Fruit fly (Drosophila melanogaster): ENCODE data around the gene cal1.
A peak's percentile ranks its signal among the peaks of the same experiment; 100 is the strongest.

The cal1 gene

DNA sequence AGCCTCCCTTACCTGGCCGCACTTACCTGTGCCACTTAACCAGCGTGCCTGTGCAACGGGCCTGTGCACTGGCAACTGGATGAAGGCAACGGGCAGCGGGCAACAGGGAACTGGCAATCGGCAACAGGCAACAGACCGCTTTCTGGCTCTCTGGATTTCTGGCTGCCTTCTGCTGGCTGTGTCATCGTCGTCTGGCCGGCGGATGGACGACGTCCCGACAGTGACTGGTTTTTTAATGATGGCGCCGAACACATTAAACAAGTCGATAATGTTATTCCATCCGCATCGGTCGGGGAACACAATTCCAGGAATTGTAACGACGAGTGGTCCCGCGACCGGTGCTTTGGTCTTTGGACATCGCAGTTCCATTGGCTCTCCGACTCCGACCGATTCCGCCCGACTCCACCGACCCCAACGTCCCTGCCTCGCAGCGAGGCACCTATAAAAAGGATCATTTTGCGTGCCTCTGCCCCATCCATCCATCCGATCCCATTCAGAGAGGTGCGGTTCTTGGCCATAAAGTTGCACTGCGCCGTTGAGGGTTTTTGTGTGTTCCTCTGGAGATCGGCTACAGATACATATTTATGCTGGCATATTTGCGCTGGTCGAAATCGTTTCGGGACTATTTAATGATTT lies 26.2 kb upstream of the cal1 start (continued):
- TF ChIP-seq kni (GFP tag; optimal IDR thresholded peaks at IDR 0.05) (peak; percentile 53), CG15479 (GFP tag; optimal IDR thresholded peaks at IDR 0.05) (peak; percentile 23), CG9727 (GFP tag; optimal IDR thresholded peaks at IDR 0.05) (no peak), Poxn (GFP tag; IDR thresholded peaks at IDR 0.05) (no peak), Drgx (GFP tag; IDR thresholded peaks at IDR 0.05) (0 out of 2 replicates have a peak, but pooled peaks have one; percentile 13), ttk (GFP tag; IDR thresholded peaks at IDR 0.05) (0 out of 2 replicates have a peak, but pooled peaks have one; percentile 5), cwo (GFP tag; optimal IDR thresholded peaks at IDR 0.05) (no peak), lbe (GFP tag; optimal IDR thresholded peaks at IDR 0.05) (peak; percentile 12), D19A (tag; optimal IDR thresholded peaks at IDR 0.05) (no peak), CG8478 (optimal IDR thresholded peaks at IDR 0.05) (peak; percentile 14), ems (GFP tag; optimal IDR thresholded peaks at IDR 0.05) (no peak), CG8359 (GFP tag; optimal IDR thresholded peaks at IDR 0.05; ENCODE audit: borderline replicate concordance) (no peak), CG6254 (GFP tag; optimal IDR thresholded peaks at IDR 0.05) (no peak), zen (tag; optimal IDR thresholded peaks at IDR 0.05) (peak; percentile 89)

DNA sequence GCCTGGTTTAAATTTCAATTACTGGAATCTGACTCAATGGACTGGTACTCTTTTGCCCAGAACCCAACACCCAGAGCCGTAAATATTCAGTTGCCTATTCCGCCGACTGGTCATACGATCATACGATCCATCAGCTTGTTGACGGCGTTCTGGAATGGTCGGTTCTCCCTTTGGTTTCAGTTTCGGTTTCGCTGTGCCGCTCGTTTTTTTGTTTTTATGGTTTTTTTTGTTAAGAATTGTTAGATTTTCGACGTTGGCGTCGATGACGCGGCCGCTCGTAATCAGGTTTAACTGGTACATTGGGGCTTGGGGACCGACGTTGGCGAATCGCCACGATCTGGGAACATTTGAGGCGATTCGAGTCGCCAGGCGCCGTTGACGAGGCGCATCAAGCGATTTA lies 25.4 kb upstream of the cal1 start:
- no peak for TF ChIP-seq fru (optimal IDR thresholded peaks at IDR 0.05)
- TF ChIP-seq abd-A (tag; optimal IDR thresholded peaks at IDR 0.05) = peak; percentile 15
- TF ChIP-seq lab (GFP tag; optimal IDR thresholded peaks at IDR 0.05) = peak; percentile 0
- TF ChIP-seq Rfx (GFP tag; IDR thresholded peaks at IDR 0.05) = 0 out of 2 replicates have a peak, but pooled peaks have one; percentile 4
- peak; percentile 29; the same call in 1 of the 2 replicates for TF ChIP-seq Adf1 (GFP tag; IDR thresholded peaks at IDR 0.05)
- peak; percentile 28 for TF ChIP-seq nom (GFP tag; optimal IDR thresholded peaks at IDR 0.05)
- TF ChIP-seq CG17802 (tag; optimal IDR thresholded peaks at IDR 0.05) = no peak
- TF ChIP-seq CG13894 (tag; optimal IDR thresholded peaks at IDR 0.05) = peak; percentile 39
- 0 out of 3 replicates have a peak, but pooled peaks have one; percentile 12 for TF ChIP-seq CG2199 (GFP tag; IDR thresholded peaks at IDR 0.05)
- TF ChIP-seq CoRest (tag; optimal IDR thresholded peaks at IDR 0.05) = no peak
- 0 out of 3 replicates have a peak, but pooled peaks have one; percentile 25 for TF ChIP-seq CG34224 (GFP tag; IDR thresholded peaks at IDR 0.05; ENCODE audit: partially characterized antibody)
- peak; percentile 3 for TF ChIP-seq cwo (GFP tag; optimal IDR thresholded peaks at IDR 0.05)
- TF ChIP-seq CG10543 (GFP tag; optimal IDR thresholded peaks at IDR 0.05) = peak; percentile 64
- TF ChIP-seq pfk (GFP tag; optimal IDR thresholded peaks at IDR 0.05) = peak; percentile 21
- TF ChIP-seq sqz (GFP tag; optimal IDR thresholded peaks at IDR 0.05) = peak; percentile 67
- TF ChIP-seq CG7987 (GFP tag; optimal IDR thresholded peaks at IDR 0.05) = no peak
- TF ChIP-seq Deaf1 (tag; optimal IDR thresholded peaks at IDR 0.05) = peak; percentile 31
- no peak for TF ChIP-seq slou (GFP tag; optimal IDR thresholded peaks at IDR 0.05)
- peak; percentile 78; the same call in 2 of the 4 replicates for TF ChIP-seq chinmo (GFP tag; IDR thresholded peaks at IDR 0.05; ENCODE audit: partially characterized antibody)
- TF ChIP-seq CG32532 (GFP tag; IDR thresholded peaks at IDR 0.05) = peak; percentile 36; the same call in 1 of the 2 replicates

DNA sequence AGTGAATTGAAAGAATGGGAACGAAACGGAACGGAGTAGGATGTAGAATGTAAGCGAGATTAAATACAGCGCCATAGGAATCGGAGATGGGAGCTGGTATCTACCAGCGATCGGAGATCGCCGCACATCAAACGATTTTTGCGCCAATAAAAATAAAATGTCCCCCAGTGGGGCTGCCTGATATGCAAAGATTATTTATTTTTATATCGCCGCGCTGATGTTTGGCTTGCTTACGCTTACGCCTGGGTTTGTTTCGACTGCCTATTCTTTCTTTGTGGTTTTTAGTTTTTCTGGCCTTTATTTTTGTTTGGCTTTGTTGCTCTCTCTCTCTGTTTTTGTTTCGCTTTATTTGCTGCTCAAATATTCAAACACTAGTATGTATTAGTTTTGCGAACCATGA lies 24.3 kb upstream of the cal1 start:
- TF ChIP-seq CG2199 (GFP tag; IDR thresholded peaks at IDR 0.05) (peak; percentile 32; the same call in 1 of the 3 replicates), sug (tag; optimal IDR thresholded peaks at IDR 0.05) (peak; percentile 59), CG10462 (GFP tag; optimal IDR thresholded peaks at IDR 0.05) (no peak), abd-A (tag; optimal IDR thresholded peaks at IDR 0.05) (peak; percentile 13), CG13894 (tag; optimal IDR thresholded peaks at IDR 0.05) (peak; percentile 51), CG6654 (GFP tag; optimal IDR thresholded peaks at IDR 0.05) (no peak), pfk (GFP tag; optimal IDR thresholded peaks at IDR 0.05) (peak; percentile 74), grn (GFP tag; optimal IDR thresholded peaks at IDR 0.05) (peak; percentile 41), stwl (tag; optimal IDR thresholded peaks at IDR 0.05) (no peak), nmo (GFP tag; optimal IDR thresholded peaks at IDR 0.05) (no peak), CG13624 (GFP tag; optimal IDR thresholded peaks at IDR 0.05) (peak; percentile 5), chm (GFP tag; IDR thresholded peaks at IDR 0.05) (peak; percentile 15; the same call in 1 of the 2 replicates), vfl (GFP tag; optimal IDR thresholded peaks at IDR 0.05) (no peak), Dbx (GFP tag; IDR thresholded peaks at IDR 0.05) (0 out of 3 replicates have a peak, but pooled peaks have one; percentile 7), zfh2 (GFP tag; optimal IDR thresholded peaks at IDR 0.05) (no peak), tio (GFP tag; optimal IDR thresholded peaks at IDR 0.05) (no peak), sd (tag; optimal IDR thresholded peaks at IDR 0.05) (peak; percentile 71), B-H2 (GFP tag; optimal IDR thresholded peaks at IDR 0.05) (peak; percentile 53)

Data from whole organism, embryonic.